Worm (Caenorhabditis elegans) whole organism, midembryonic: Measurements from ENCODE around the gene nmur-1.

Experiments used
- T22C8.4 ChIP-seq: fragments of 200-800 bp; sonication (Bioruptor generic); IDR thresholded peaks from 2 replicates; pipeline ENCODE4 v1.3.6; 2022; ENCODE audit warnings: missing genetic modification characterization, missing compliant biosample characterization
- cog-1 ChIP-seq: sonication (generic microtip); optimal IDR thresholded peaks from 2 replicates; lab custom pipeline; 2016; ENCODE audit warnings: missing genetic modification characterization, missing compliant biosample characterization
- flt-1 ChIP-seq: fragments of 200-800 bp; sonication (Bioruptor generic); IDR thresholded peaks from 2 replicates; pipeline ENCODE4 v1.3.6; 2022; ENCODE audit warnings: missing genetic modification characterization, missing compliant biosample characterization
- klf-2 ChIP-seq: fragments of 200-800 bp; sonication (Bioruptor generic); conservative IDR thresholded peaks from 2 replicates; pipeline ENCODE4 v1.3.6; 2022; ENCODE audit warnings: missing genetic modification reagents, missing genetic modification characterization, missing compliant biosample characterization
- med-1 ChIP-seq: sonication (generic microtip); optimal IDR thresholded peaks from 2 replicates; lab custom pipeline; 2017; ENCODE audit warnings: missing genetic modification characterization, mild to moderate bottlenecking, missing compliant biosample characterization, antibody characterized with exemption, missing genetic modification reagents; ENCODE audit not compliant: insufficient read depth
- ref-1 ChIP-seq: fragments of 200-800 bp; sonication (Bioruptor generic); conservative IDR thresholded peaks from 2 replicates; pipeline ENCODE4 v1.3.6; 2022; ENCODE audit warnings: missing genetic modification reagents, missing genetic modification characterization, missing compliant biosample characterization
- tab-1 ChIP-seq: fragments of 200-800 bp; sonication (Bioruptor generic); IDR thresholded peaks from 2 replicates; pipeline ENCODE4 v1.3.6; 2022; ENCODE audit warnings: missing genetic modification characterization, missing compliant biosample characterization
- ztf-23 ChIP-seq: fragments of 200-800 bp; sonication (Bioruptor generic); IDR thresholded peaks from 2 replicates; pipeline ENCODE4 v1.3.6; 2022; ENCODE audit warnings: missing genetic modification reagents, missing genetic modification characterization, missing compliant biosample characterization
- ztf-29 ChIP-seq: fragments of 200-800 bp; sonication (Bioruptor generic); IDR thresholded peaks from 2 replicates; pipeline ENCODE4 v1.3.6; 2022; ENCODE audit warnings: missing genetic modification reagents, missing genetic modification characterization, missing compliant biosample characterization

Gene nmur-1

ce11 chrX:8950507-8951028 is 30.2 kb upstream of the nmur-1 start, which contains the start of gene trk-1:
Gene trk-1, minus strand, starts transcription at chrX:8950978.
- TF ChIP-seq med-1 (GFP tag; lab: Kevin White, UChicago) (no peak), cog-1 (tag; lab: Kevin White, UChicago) (no peak), ref-1 (no peak), T22C8.4 (GFP tag; lab: Robert Waterston, UW) (no peak)

- TF ChIP-seq ztf-23 (no peak), klf-2 (GFP tag; lab: Robert Waterston, UW) (no peak), T22C8.4 (GFP tag; lab: Robert Waterston, UW) (no peak), ztf-29 (GFP tag; lab: Robert Waterston, UW) (no peak), tab-1 (GFP tag; lab: Robert Waterston, UW) (no peak), flt-1 (no peak), med-1 (GFP tag; lab: Kevin White, UChicago) (no peak), cog-1 (tag; lab: Kevin White, UChicago) (no peak)
Observed at ce11 chrX:8952007-8952406, 28.8 kb upstream of the nmur-1 start.

- TF ChIP-seq med-1 (GFP tag; lab: Kevin White, UChicago) (no peak), ref-1 (no peak), flt-1 (no peak), cog-1 (tag; lab: Kevin White, UChicago) (no peak), tab-1 (GFP tag; lab: Robert Waterston, UW) (no peak), klf-2 (GFP tag; lab: Robert Waterston, UW) (no peak), ztf-23 (no peak), T22C8.4 (GFP tag; lab: Robert Waterston, UW) (no peak), ztf-29 (GFP tag; lab: Robert Waterston, UW) (no peak)
Observed at ce11 chrX:8953011-8953410, 27.8 kb upstream of the nmur-1 start.

ce11 chrX:8955808-8956207 is 25.0 kb upstream of the nmur-1 start:
- TF ChIP-seq flt-1, result no peak
- TF ChIP-seq klf-2 (GFP tag; lab: Robert Waterston, UW), result no peak
- TF ChIP-seq ztf-29 (GFP tag; lab: Robert Waterston, UW), result no peak
- no peak for TF ChIP-seq T22C8.4 (GFP tag; lab: Robert Waterston, UW)
- no peak for TF ChIP-seq ztf-23
- TF ChIP-seq tab-1 (GFP tag; lab: Robert Waterston, UW), result no peak
- no peak for TF ChIP-seq cog-1 (tag; lab: Kevin White, UChicago)
- TF ChIP-seq ref-1, result no peak
- no peak for TF ChIP-seq med-1 (GFP tag; lab: Kevin White, UChicago)

ce11 chrX:8957974-8958373 is 22.8 kb upstream of the nmur-1 start:
- no peak for TF ChIP-seq T22C8.4 (GFP tag; lab: Robert Waterston, UW)
- no peak for TF ChIP-seq med-1 (GFP tag; lab: Kevin White, UChicago)
- no peak for TF ChIP-seq klf-2 (GFP tag; lab: Robert Waterston, UW)
- TF ChIP-seq ref-1, result no peak
- no peak for TF ChIP-seq cog-1 (tag; lab: Kevin White, UChicago)
- TF ChIP-seq ztf-29 (GFP tag; lab: Robert Waterston, UW), result no peak
- TF ChIP-seq flt-1, result no peak
- no peak for TF ChIP-seq ztf-23
- no peak for TF ChIP-seq tab-1 (GFP tag; lab: Robert Waterston, UW)

- TF ChIP-seq tab-1 (GFP tag; lab: Robert Waterston, UW), result no peak
- no peak for TF ChIP-seq T22C8.4 (GFP tag; lab: Robert Waterston, UW)
- no peak for TF ChIP-seq flt-1
- TF ChIP-seq ref-1, result no peak
- TF ChIP-seq med-1 (GFP tag; lab: Kevin White, UChicago), result no peak
- no peak for TF ChIP-seq cog-1 (tag; lab: Kevin White, UChicago)
- no peak for TF ChIP-seq ztf-23
- TF ChIP-seq klf-2 (GFP tag; lab: Robert Waterston, UW), result no peak
- TF ChIP-seq ztf-29 (GFP tag; lab: Robert Waterston, UW), result no peak
Observed at ce11 chrX:8961120-8961834, 19.5 kb upstream of the nmur-1 start, which contains the start of gene aexr-3. Gene aexr-3, minus strand, starts transcription at chrX:8961170.

ce11 chrX:8963469-8963868 is 17.3 kb upstream of the nmur-1 start:
- TF ChIP-seq ztf-23 (no peak), tab-1 (GFP tag; lab: Robert Waterston, UW) (no peak), ref-1 (no peak), cog-1 (tag; lab: Kevin White, UChicago) (no peak)

- TF ChIP-seq ztf-23 (0 out of 2 replicates have a peak, but pooled peaks have one; percentile 55), med-1 (GFP tag; lab: Kevin White, UChicago) (no peak), T22C8.4 (GFP tag; lab: Robert Waterston, UW) (no peak), klf-2 (GFP tag; lab: Robert Waterston, UW) (no peak), cog-1 (tag; lab: Kevin White, UChicago) (peak; percentile 21), flt-1 (no peak), ztf-29 (GFP tag; lab: Robert Waterston, UW) (no peak), tab-1 (GFP tag; lab: Robert Waterston, UW) (0 out of 2 replicates have a peak, but pooled peaks have one; percentile 30), ref-1 (no peak)
Observed at ce11 chrX:8969111-8970048, 11.4 kb upstream of the nmur-1 start.

ce11 chrX:8971461-8971860 is 9.3 kb upstream of the nmur-1 start:
- TF ChIP-seq klf-2 (GFP tag; lab: Robert Waterston, UW), result no peak
- peak; percentile 82 for TF ChIP-seq T22C8.4 (GFP tag; lab: Robert Waterston, UW)
- TF ChIP-seq ztf-29 (GFP tag; lab: Robert Waterston, UW), result no peak
- no peak for TF ChIP-seq tab-1 (GFP tag; lab: Robert Waterston, UW)
- TF ChIP-seq ztf-23, result peak; percentile 79
- TF ChIP-seq ref-1, result no peak
- TF ChIP-seq flt-1, result peak; percentile 83
- peak; percentile 38 for TF ChIP-seq cog-1 (tag; lab: Kevin White, UChicago)
- TF ChIP-seq med-1 (GFP tag; lab: Kevin White, UChicago), result peak; percentile 20
